Fruit fly (Drosophila melanogaster): Measurements from ENCODE around the gene Ssdp.

Ssdp gene

DNA sequence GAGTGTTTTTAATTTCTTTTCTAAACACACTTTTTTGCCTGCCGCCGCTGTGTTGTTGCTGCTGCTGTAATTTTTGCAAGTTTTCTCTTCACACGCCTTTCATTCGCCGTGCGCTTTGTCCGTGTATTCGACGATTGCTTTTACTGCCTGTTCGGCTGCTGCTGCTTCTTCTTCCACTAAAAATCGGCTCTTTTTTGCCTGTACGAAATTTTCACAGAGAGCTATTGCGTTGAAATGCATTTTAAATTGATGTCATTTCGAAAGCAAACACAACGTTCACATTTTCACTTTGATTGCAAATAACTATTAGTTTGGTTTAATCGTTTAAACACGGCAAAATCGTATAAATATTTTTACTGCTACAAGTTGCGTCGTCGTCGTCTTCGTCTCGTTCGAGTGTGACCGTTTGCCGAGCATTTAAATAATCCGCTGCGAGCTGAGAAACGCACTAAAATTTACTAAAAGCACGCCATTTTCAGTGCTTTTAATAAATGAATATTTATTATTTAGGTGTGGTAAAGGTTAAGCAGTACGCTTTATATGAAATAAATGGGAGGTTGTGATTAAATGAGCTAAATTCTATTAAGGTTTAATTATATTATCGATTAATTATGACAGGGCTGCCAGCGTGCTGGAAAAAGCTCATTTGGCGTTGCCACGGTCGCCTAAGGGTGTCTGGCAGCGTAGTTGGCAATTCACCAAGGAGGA, at the start of gene Ssdp, which contains the start of gene CG7985 (continued):
- no peak for TF ChIP-seq jumu (GFP tag; optimal IDR thresholded peaks at IDR 0.05)
- peak; percentile 27 for TF ChIP-seq CG1603 (tag; optimal IDR thresholded peaks at IDR 0.05)
- TF ChIP-seq dpn (GFP tag; optimal IDR thresholded peaks at IDR 0.05): no peak
- TF ChIP-seq CG7839 (tag; optimal IDR thresholded peaks at IDR 0.05): no peak
- peak; percentile 86 for TF ChIP-seq onecut (GFP tag; IDR thresholded peaks at IDR 0.05)
- TF ChIP-seq CG10147 (GFP tag; optimal IDR thresholded peaks at IDR 0.05): peak; percentile 12
- TF ChIP-seq gsb (GFP tag; IDR thresholded peaks at IDR 0.05): no peak
- TF ChIP-seq CG8924 (tag; optimal IDR thresholded peaks at IDR 0.05): no peak
- TF ChIP-seq peb (GFP tag; IDR thresholded peaks at IDR 0.05): no peak
- no peak for TF ChIP-seq CG18011 (GFP tag; optimal IDR thresholded peaks at IDR 0.05)
- TF ChIP-seq Myb (GFP tag; optimal IDR thresholded peaks at IDR 0.05): no peak
- TF ChIP-seq CG3281 (GFP tag; optimal IDR thresholded peaks at IDR 0.05): no peak
- no peak for TF ChIP-seq az2 (GFP tag; optimal IDR thresholded peaks at IDR 0.05)
- TF ChIP-seq CG12744 (GFP tag; optimal IDR thresholded peaks at IDR 0.05): no peak
- TF ChIP-seq bcd (GFP tag; optimal IDR thresholded peaks at IDR 0.05): peak; percentile 26
- no peak for TF ChIP-seq Atf6 (GFP tag; IDR thresholded peaks at IDR 0.05)
- TF ChIP-seq crol (GFP tag; IDR thresholded peaks at IDR 0.05): no peak
- no peak for TF ChIP-seq ato (GFP tag; IDR thresholded peaks at IDR 0.05; ENCODE audit: partially characterized antibody)
- TF ChIP-seq luna (GFP tag; optimal IDR thresholded peaks at IDR 0.05): no peak
- TF ChIP-seq D (optimal IDR thresholded peaks at IDR 0.05): no peak
- TF ChIP-seq D (GFP tag; optimal IDR thresholded peaks at IDR 0.05): no peak
- TF ChIP-seq crc (GFP tag; optimal IDR thresholded peaks at IDR 0.05): no peak
- no peak for TF ChIP-seq Dref (GFP tag; IDR thresholded peaks at IDR 0.05)
- TF ChIP-seq usp (GFP tag; optimal IDR thresholded peaks at IDR 0.05): no peak
- TF ChIP-seq PHDP (tag; optimal IDR thresholded peaks at IDR 0.05): no peak
- no peak for TF ChIP-seq Nf-YA (GFP tag; IDR thresholded peaks at IDR 0.05)
- no peak for TF ChIP-seq inv (GFP tag; IDR thresholded peaks at IDR 0.05; ENCODE audit: partially characterized antibody)
- no peak for TF ChIP-seq Ada2b (GFP tag; IDR thresholded peaks at IDR 0.05)
- peak; percentile 46 for TF ChIP-seq CoRest (tag; optimal IDR thresholded peaks at IDR 0.05)
- no peak for TF ChIP-seq CG11695 (GFP tag; IDR thresholded peaks at IDR 0.05)
- TF ChIP-seq CG5245 (GFP tag; optimal IDR thresholded peaks at IDR 0.05): no peak
- TF ChIP-seq CG4328 (GFP tag; optimal IDR thresholded peaks at IDR 0.05): no peak
- TF ChIP-seq nerfin-1 (tag; optimal IDR thresholded peaks at IDR 0.05): no peak
- no peak for TF ChIP-seq CG4404 (GFP tag; IDR thresholded peaks at IDR 0.05)
- TF ChIP-seq CG6791 (GFP tag; IDR thresholded peaks at IDR 0.05; ENCODE audit: partially characterized antibody): no peak
- no peak for TF ChIP-seq Spps (tag; optimal IDR thresholded peaks at IDR 0.05)
- no peak for TF ChIP-seq Kr (GFP tag; optimal IDR thresholded peaks at IDR 0.05)
- TF ChIP-seq lilli (GFP tag; optimal IDR thresholded peaks at IDR 0.05): no peak
- TF ChIP-seq toy (GFP tag; IDR thresholded peaks at IDR 0.05): no peak
- TF ChIP-seq CG15011 (GFP tag; optimal IDR thresholded peaks at IDR 0.05): no peak
- TF ChIP-seq ken (GFP tag; IDR thresholded peaks at IDR 0.05): no peak
- no peak for TF ChIP-seq chn (GFP tag; optimal IDR thresholded peaks at IDR 0.05)
- no peak for TF ChIP-seq CG15696 (tag; optimal IDR thresholded peaks at IDR 0.05)
- TF ChIP-seq ap (GFP tag; IDR thresholded peaks at IDR 0.05): no peak
- no peak for TF ChIP-seq h (optimal IDR thresholded peaks at IDR 0.05)
- TF ChIP-seq pfk (GFP tag; optimal IDR thresholded peaks at IDR 0.05): no peak
- no peak for TF ChIP-seq CG13424 (tag; optimal IDR thresholded peaks at IDR 0.05)
- no peak for TF ChIP-seq CG9437 (GFP tag; optimal IDR thresholded peaks at IDR 0.05)
- TF ChIP-seq CG2712 (tag; optimal IDR thresholded peaks at IDR 0.05): peak; percentile 26
- TF ChIP-seq CG1792 (GFP tag; optimal IDR thresholded peaks at IDR 0.05): no peak
- no peak for TF ChIP-seq ash1 (GFP tag; optimal IDR thresholded peaks at IDR 0.05)
- TF ChIP-seq CG6854 (GFP tag; optimal IDR thresholded peaks at IDR 0.05): no peak

Data from whole organism, embryonic.